Worm (Caenorhabditis elegans) whole organism, mixed stage, embryonic: ENCODE data around the gene clec-149.

Experiments
- mab-5 ChIP-seq: fragments of 150-350 bp; optimal IDR thresholded peaks from 2 replicates; lab custom pipeline; 2014; ENCODE audit warnings: missing biosample characterization, missing genetic modification characterization
- ztf-11 ChIP-seq: fragments of 150-350 bp; optimal IDR thresholded peaks from 2 replicates; lab custom pipeline; 2014; ENCODE audit warnings: missing biosample characterization, missing genetic modification characterization

DNA sequence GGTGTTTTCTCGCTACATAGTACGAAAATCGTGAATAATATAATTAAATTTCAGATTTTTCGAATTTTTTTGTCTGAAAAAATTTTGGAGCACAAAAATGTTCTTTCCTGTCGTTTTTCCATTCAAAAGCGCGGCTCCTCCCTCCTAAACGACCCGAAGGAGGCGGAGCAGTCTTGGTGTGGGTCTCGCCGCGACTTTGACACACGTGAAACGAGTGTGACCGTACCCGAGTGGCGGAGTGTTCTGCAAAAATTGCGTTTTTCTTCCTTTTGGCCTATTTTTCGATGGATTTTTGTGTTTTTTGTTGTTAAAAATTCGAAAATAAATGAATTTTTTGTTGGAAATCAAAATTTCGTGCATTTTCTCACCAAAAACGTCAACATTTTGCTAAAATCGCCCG, 29.4 kb upstream of the clec-149 start, which contains the start of gene snt-2:
- no peak for TF ChIP-seq ztf-11 (tag; lab: Kevin White, UChicago)
- TF ChIP-seq mab-5 (tag; lab: Kevin White, UChicago): no peak
